Worm (Caenorhabditis elegans) whole organism, L4/young adult: ENCODE data around the gene mrpl-53.

Experiments used
- dao-5 ChIP-seq: sonication (generic microtip); optimal IDR thresholded peaks from 2 replicates; lab custom pipeline; 2016; ENCODE audit warnings: missing genotype, missing genetic modification characterization, moderate library complexity, missing compliant biosample characterization
- him-1 ChIP-seq: sonication (generic microtip); optimal IDR thresholded peaks from 2 replicates; lab custom pipeline; 2016; ENCODE audit warnings: missing genotype, missing genetic modification reagents, missing genetic modification characterization, missing compliant biosample characterization

ce11 chrII:9553179-9553578, 44.2 kb upstream of the mrpl-53 start, which contains the start of gene F35H8.1:
- no peak for TF ChIP-seq dao-5 (tag; lab: Kevin White, UChicago)
- TF ChIP-seq him-1 (tag; lab: Kevin White, UChicago) = no peak
